Fruit fly (Drosophila melanogaster) whole organism, pupa: Measurements from ENCODE around the gene Glut1.

ENCODE experiments used
- CG14655 ChIP-seq: fragments of 200-800 bp; sonication (Bioruptor generic); optimal IDR thresholded peaks from 3 replicates; lab custom pipeline; 2017; ENCODE audit warnings: mild to moderate bottlenecking, missing biosample characterization, missing genetic modification reagents, missing genetic modification characterization
- CG32121 ChIP-seq: fragments of 200-800 bp; sonication (Bioruptor generic); IDR thresholded peaks from 2 replicates; pipeline ENCODE4 v1.3.6; 2022; ENCODE audit warnings: missing biosample characterization, missing genetic modification characterization
- Pif1A ChIP-seq: fragments of 200-800 bp; sonication (Bioruptor generic); optimal IDR thresholded peaks from 3 replicates; lab custom pipeline; 2016; ENCODE audit warnings: missing biosample characterization, missing genetic modification characterization
- Snoo ChIP-seq: fragments of 200-800 bp; sonication (Bioruptor generic); optimal IDR thresholded peaks from 3 replicates; lab custom pipeline; 2017; ENCODE audit warnings: missing biosample characterization, mild to moderate bottlenecking, missing genetic modification characterization, inconsistent platforms
- gl ChIP-seq: fragments of 200-800 bp; sonication (Bioruptor generic); optimal IDR thresholded peaks from 2 replicates; lab custom pipeline; 2018; ENCODE audit warnings: missing biosample characterization, mild to moderate bottlenecking, missing genetic modification characterization
- rn ChIP-seq: fragments of 200-800 bp; sonication (Bioruptor generic); IDR thresholded peaks from 2 replicates; pipeline ENCODE4 v1.3.6; 2022; ENCODE audit warnings: missing biosample characterization, missing genetic modification characterization

- TF ChIP-seq gl (tag; lab: Kevin White, UChicago) (no peak), CG14655 (GFP tag; lab: Kevin White, UChicago) (peak; percentile 6), CG32121 (GFP tag; lab: Robert Waterston, UW) (no peak), Snoo (peak; percentile 35), Pif1A (peak; percentile 21), rn (GFP tag; lab: Robert Waterston, UW) (no peak)
Measured at dm6 chr3L:907673-908323, 6.1 kb upstream of the Glut1 start.
